Fruit fly (Drosophila melanogaster): Measurements from ENCODE around the gene CG6195.

Gene CG6195

dm6 chr3R:19648289-19648916, at the start of gene CG6195, which contains the start of gene CG31220:
Gene CG6195, minus strand, starts transcription at chr3R:19648410.
Gene CG31220, plus strand, starts transcription at chr3R:19648487.
- no peak for TF ChIP-seq CG34367 (tag; optimal IDR thresholded peaks at IDR 0.05)
- no peak for TF ChIP-seq EcR (GFP tag; optimal IDR thresholded peaks at IDR 0.05)
- TF ChIP-seq CG4496 (GFP tag; IDR thresholded peaks at IDR 0.05): peak; percentile 31; the same call in 1 of the 3 replicates
- TF ChIP-seq CG9948 (tag; optimal IDR thresholded peaks at IDR 0.05): no peak
- TF ChIP-seq CG13204 (GFP tag; optimal IDR thresholded peaks at IDR 0.05): no peak
- no peak for TF ChIP-seq Ets98B (GFP tag; IDR thresholded peaks at IDR 0.05)

dm6 chr3R:19682424-19682823, 34.2 kb upstream of the CG6195 start:
- TF ChIP-seq CG9948 (tag; optimal IDR thresholded peaks at IDR 0.05): no peak
- TF ChIP-seq Snoo (tag; optimal IDR thresholded peaks at IDR 0.05): no peak
- TF ChIP-seq Ets98B (GFP tag; IDR thresholded peaks at IDR 0.05): no peak
- no peak for TF ChIP-seq D1 (tag; optimal IDR thresholded peaks at IDR 0.05)
- TF ChIP-seq Pif1B (GFP tag; optimal IDR thresholded peaks at IDR 0.05): no peak

dm6 chr3R:19679832-19680231, 31.6 kb upstream of the CG6195 start:
- TF ChIP-seq rn (GFP tag; IDR thresholded peaks at IDR 0.05) (no peak), D1 (tag; optimal IDR thresholded peaks at IDR 0.05) (no peak), CG8159 (tag; optimal IDR thresholded peaks at IDR 0.05) (no peak), CG15710 (tag; optimal IDR thresholded peaks at IDR 0.05) (no peak)

dm6 chr3R:19672905-19673304, 24.7 kb upstream of the CG6195 start:
- no peak for TF ChIP-seq CG10348 (GFP tag; IDR thresholded peaks at IDR 0.05)
- peak; percentile 24 for TF ChIP-seq Pif1A (GFP tag; optimal IDR thresholded peaks at IDR 0.05)
- TF ChIP-seq CG4496 (GFP tag; IDR thresholded peaks at IDR 0.05): no peak
- TF ChIP-seq CG14655 (GFP tag; optimal IDR thresholded peaks at IDR 0.05): no peak
- TF ChIP-seq CG8159 (tag; optimal IDR thresholded peaks at IDR 0.05): peak; percentile 29
- no peak for TF ChIP-seq D1 (tag; optimal IDR thresholded peaks at IDR 0.05)
- TF ChIP-seq gl (tag; optimal IDR thresholded peaks at IDR 0.05): no peak
- peak; percentile 20 for TF ChIP-seq CG15710 (tag; optimal IDR thresholded peaks at IDR 0.05)

- TF ChIP-seq CG15710 (tag; optimal IDR thresholded peaks at IDR 0.05): no peak
Observed at dm6 chr3R:19672136-19672535, 23.9 kb upstream of the CG6195 start.

dm6 chr3R:19671223-19671991, 23.2 kb upstream of the CG6195 start, which contains the start of gene Naam:
Gene Naam, plus strand, starts transcription at chr3R:19671450.
- peak; percentile 60 for TF ChIP-seq CG8159 (tag; optimal IDR thresholded peaks at IDR 0.05)
- peak; percentile 90 for TF ChIP-seq Ets98B (GFP tag; IDR thresholded peaks at IDR 0.05)
- no peak for TF ChIP-seq CG15710 (tag; optimal IDR thresholded peaks at IDR 0.05)
- TF ChIP-seq EcR (GFP tag; optimal IDR thresholded peaks at IDR 0.05): no peak
- TF ChIP-seq rn (GFP tag; IDR thresholded peaks at IDR 0.05): peak; percentile 41; the same call in 1 of the 2 replicates
- peak; percentile 90 for TF ChIP-seq CG4496 (GFP tag; IDR thresholded peaks at IDR 0.05)
- peak; percentile 29 for TF ChIP-seq CG34367 (tag; optimal IDR thresholded peaks at IDR 0.05)
- TF ChIP-seq fd96Ca (GFP tag; IDR thresholded peaks at IDR 0.05): peak; percentile 83
- peak; percentile 68 for TF ChIP-seq Snoo (tag; optimal IDR thresholded peaks at IDR 0.05)
- no peak for TF ChIP-seq CG10348 (GFP tag; IDR thresholded peaks at IDR 0.05)
- peak; percentile 74 for TF ChIP-seq Pif1B (GFP tag; optimal IDR thresholded peaks at IDR 0.05)
- TF ChIP-seq CG12605 (GFP tag; IDR thresholded peaks at IDR 0.05): peak; percentile 51
- no peak for TF ChIP-seq D1 (tag; optimal IDR thresholded peaks at IDR 0.05)
- TF ChIP-seq CG13204 (GFP tag; optimal IDR thresholded peaks at IDR 0.05): no peak
- TF ChIP-seq CG14655 (GFP tag; optimal IDR thresholded peaks at IDR 0.05): peak; percentile 62
- peak; percentile 73 for TF ChIP-seq Pif1A (GFP tag; optimal IDR thresholded peaks at IDR 0.05)
- TF ChIP-seq CG32121 (GFP tag; IDR thresholded peaks at IDR 0.05): peak; percentile 78
- TF ChIP-seq CG8301 (tag; optimal IDR thresholded peaks at IDR 0.05): peak; percentile 68
- peak; percentile 62 for TF ChIP-seq CG17806 (tag; optimal IDR thresholded peaks at IDR 0.05)
- peak; percentile 57 for TF ChIP-seq CG9948 (tag; optimal IDR thresholded peaks at IDR 0.05)
- TF ChIP-seq gl (tag; optimal IDR thresholded peaks at IDR 0.05): peak; percentile 19

dm6 chr3R:19664713-19665112, 16.5 kb upstream of the CG6195 start, which contains the start of gene CG7432:
Gene CG7432, plus strand, starts transcription at chr3R:19665007.
- no peak for TF ChIP-seq CG10348 (GFP tag; IDR thresholded peaks at IDR 0.05)
- no peak for TF ChIP-seq Pif1B (GFP tag; optimal IDR thresholded peaks at IDR 0.05)
- no peak for TF ChIP-seq EcR (GFP tag; optimal IDR thresholded peaks at IDR 0.05)
- TF ChIP-seq Pif1A (GFP tag; optimal IDR thresholded peaks at IDR 0.05): no peak
- TF ChIP-seq CG13204 (GFP tag; optimal IDR thresholded peaks at IDR 0.05): no peak
- TF ChIP-seq Ets98B (GFP tag; IDR thresholded peaks at IDR 0.05): no peak

Measured in whole organism, pupa.